Worm (Caenorhabditis elegans) whole organism, L4 larva: ENCODE results near the gene snrp-200.
A peak's percentile ranks its signal among the peaks of the same experiment; 100 is the strongest.

Source experiments
- aly-2 ChIP-seq: sonication (generic microtip); optimal IDR thresholded peaks from 2 replicates; lab custom pipeline; 2018; ENCODE audit warnings: missing biosample characterization, missing genetic modification characterization
- ceh-82 ChIP-seq: sonication (generic microtip); optimal IDR thresholded peaks from 2 replicates; lab custom pipeline; 2017; ENCODE audit warnings: missing biosample characterization, missing genetic modification characterization
- hlh-30 ChIP-seq: sonication (generic microtip); optimal IDR thresholded peaks from 2 replicates; lab custom pipeline; 2017; ENCODE audit warnings: antibody characterized with exemption, mild to moderate bottlenecking, missing genetic modification characterization, missing compliant biosample characterization; ENCODE audit not compliant: insufficient read depth
- lin-13 ChIP-seq: fragments of 150-350 bp; optimal IDR thresholded peaks from 2 replicates; lab custom pipeline; 2014; ENCODE audit warnings: missing biosample characterization, missing genetic modification reagents, missing genetic modification characterization
- nhr-102 ChIP-seq: sonication (generic microtip); optimal IDR thresholded peaks from 2 replicates; lab custom pipeline; 2016; ENCODE audit warnings: mild to moderate bottlenecking, missing genetic modification characterization, moderate library complexity, missing compliant biosample characterization
- php-3 ChIP-seq: fragments of 200-800 bp; sonication (Bioruptor generic); IDR thresholded peaks from 2 replicates; pipeline ENCODE4 v1.3.6; 2022; ENCODE audit warnings: missing genetic modification reagents, missing genetic modification characterization, missing compliant biosample characterization
- snpc-4 ChIP-seq: fragments of 150-350 bp; optimal IDR thresholded peaks from 2 replicates; lab custom pipeline; 2014; ENCODE audit warnings: missing biosample characterization, missing genetic modification characterization
- unc-62 ChIP-seq, 3 experiments: fragments of 150-350 bp in 1 of 3; sonication (generic microtip); optimal IDR thresholded peaks in 2 of 3; peaks in 1 of 3; 1 replicate in 1 of 3; 2 replicates in 2 of 3; lab custom pipeline; 2014 to 2017; ENCODE audit warnings: missing biosample characterization in 3 of 3, missing genetic modification characterization in 3 of 3, missing genetic modification reagents in 3 of 3, missing genotype in 1 of 3
- zag-1 ChIP-seq: fragments of 150-350 bp; optimal IDR thresholded peaks from 2 replicates; lab custom pipeline; 2014; ENCODE audit warnings: missing biosample characterization, missing genetic modification characterization

ce11 chrII:12766443-12767188 lies 29.9 kb upstream of the snrp-200 start:
- TF ChIP-seq php-3 (GFP tag; lab: Robert Waterston, UW): no peak
- TF ChIP-seq ceh-82 (tag; lab: Kevin White, UChicago): no peak
- no peak for TF ChIP-seq aly-2 (tag; lab: Kevin White, UChicago)
- no peak for TF ChIP-seq lin-13
- TF ChIP-seq nhr-102 (tag; lab: Kevin White, UChicago): peak; percentile 40
- no peak for TF ChIP-seq snpc-4 (tag; lab: Kevin White, UChicago)
- TF ChIP-seq zag-1 (tag; lab: Kevin White, UChicago): no peak
- TF ChIP-seq unc-62 (GFP tag; optimal IDR thresholded peaks at IDR 0.05 in 1 of 2; lab: Kevin White, UChicago): no peak
- no peak for TF ChIP-seq unc-62 (tag; optimal IDR thresholded peaks at IDR 0.05; lab: Kevin White, UChicago)
- TF ChIP-seq hlh-30: no peak
